Fruit fly (Drosophila melanogaster) whole organism, wandering third instar larva: ENCODE data around the gene Rab19.

Source experiments
- Abd-B ChIP-seq: fragments of >200 bp; optimal IDR thresholded peaks from 2 replicates; lab custom pipeline; 2017; ENCODE audit warnings: missing biosample characterization, missing genetic modification characterization
- CG32264 ChIP-seq: fragments of 200-800 bp; sonication (Bioruptor generic); optimal IDR thresholded peaks from 2 replicates; lab custom pipeline; 2016; ENCODE audit warnings: missing biosample characterization, missing genetic modification characterization
- CrebA ChIP-seq: fragments of 200-800 bp; sonication (Bioruptor generic); optimal IDR thresholded peaks from 2 replicates; lab custom pipeline; 2016; ENCODE audit warnings: missing biosample characterization, mild to moderate bottlenecking, missing genetic modification characterization, borderline replicate concordance
- Dif ChIP-seq: fragments of 200-275, 200-300 bp; sonication (Bioruptor generic); optimal IDR thresholded peaks from 2 replicates; lab custom pipeline; 2018; ENCODE audit warnings: missing biosample characterization, missing genetic modification characterization; ENCODE audit not compliant: partially characterized antibody
- GATAd ChIP-seq: sonication (Bioruptor generic); optimal IDR thresholded peaks from 2 replicates; lab custom pipeline; 2016; ENCODE audit warnings: missing biosample characterization, missing genetic modification characterization
- HLH106 ChIP-seq: fragments of 200-800 bp; optimal IDR thresholded peaks from 3 replicates; lab custom pipeline; 2019; ENCODE audit warnings: missing biosample characterization, mild to moderate bottlenecking, missing genetic modification characterization, moderate library complexity
- Hnf4 ChIP-seq: fragments of 200-800 bp; sonication (Bioruptor generic); optimal IDR thresholded peaks from 2 replicates; lab custom pipeline; 2016; ENCODE audit warnings: missing biosample characterization, mild to moderate bottlenecking, missing genetic modification characterization
- Hr78 ChIP-seq: fragments of >200 bp; optimal IDR thresholded peaks from 2 replicates; lab custom pipeline; 2017; ENCODE audit warnings: missing biosample characterization, missing genetic modification characterization
- Hr83 ChIP-seq: fragments of 200-300 bp; sonication (Bioruptor generic); optimal IDR thresholded peaks from 2 replicates; lab custom pipeline; 2016; ENCODE audit warnings: missing biosample characterization, mild to moderate bottlenecking, missing genetic modification characterization, moderate library complexity; ENCODE audit not compliant: poor library complexity, severe bottlenecking
- Myc ChIP-seq: fragments of >200 bp; optimal IDR thresholded peaks from 2 replicates; lab custom pipeline; 2017
- N ChIP-seq: fragments of >200 bp; optimal IDR thresholded peaks from 2 replicates; lab custom pipeline; 2018; ENCODE audit warnings: missing biosample characterization, missing external identifiers, missing genetic modification characterization
- OdsH ChIP-seq: fragments of 200-800 bp; sonication (Bioruptor generic); optimal IDR thresholded peaks from 2 replicates; lab custom pipeline; 2016; ENCODE audit warnings: missing biosample characterization, mild to moderate bottlenecking, missing genetic modification characterization
- Rel ChIP-seq, 2 experiments: fragments of 200-800 bp; sonication (Bioruptor generic) in 1 of 2; optimal IDR thresholded peaks; 2 replicates in 1 of 2; 3 replicates in 1 of 2; lab custom pipeline; 2016 to 2019; ENCODE audit warnings: mild to moderate bottlenecking in 2 of 2, missing biosample characterization in 2 of 2, missing genetic modification characterization in 2 of 2, moderate library complexity in 1 of 2
- Vsx2 ChIP-seq: fragments of 200-300, 225-300 bp; sonication (Bioruptor generic); optimal IDR thresholded peaks from 2 replicates; lab custom pipeline; 2018; ENCODE audit warnings: missing biosample characterization, missing genetic modification characterization; ENCODE audit not compliant: partially characterized antibody
- br ChIP-seq: fragments of 200-800 bp; sonication (Bioruptor generic); optimal IDR thresholded peaks from 2 replicates; lab custom pipeline; 2016; ENCODE audit warnings: missing biosample characterization, missing genetic modification characterization
- brk ChIP-seq: fragments of 200-800 bp; sonication (Bioruptor generic); optimal IDR thresholded peaks from 2 replicates; lab custom pipeline; 2016; ENCODE audit warnings: missing biosample characterization, mild to moderate bottlenecking, missing genetic modification characterization
- dl ChIP-seq, 2 experiments: fragments of 175-275, 200-275 bp in 1 of 2; fragments of 200-275 bp in 1 of 2; sonication (Bioruptor generic); optimal IDR thresholded peaks; lab custom pipeline; 2018; ENCODE audit warnings: mild to moderate bottlenecking in 2 of 2, missing biosample characterization in 2 of 2, missing genetic modification characterization in 2 of 2, moderate library complexity in 2 of 2; ENCODE audit not compliant: partially characterized antibody in 2 of 2, insufficient read depth in 1 of 2
- dmrt93B ChIP-seq: fragments of 200-800 bp; sonication (Bioruptor generic); optimal IDR thresholded peaks from 2 replicates; lab custom pipeline; 2018; ENCODE audit warnings: missing biosample characterization, mild to moderate bottlenecking, missing genetic modification characterization
- dsf ChIP-seq: sonication (Bioruptor generic); optimal IDR thresholded peaks from 2 replicates; lab custom pipeline; 2016; ENCODE audit warnings: missing biosample characterization, missing genetic modification characterization, borderline replicate concordance
- ey ChIP-seq: fragments of 200-800 bp; sonication (Bioruptor generic); optimal IDR thresholded peaks from 2 replicates; lab custom pipeline; 2016; ENCODE audit warnings: missing biosample characterization, missing genetic modification characterization
- h ChIP-seq: fragments of 200-800 bp; sonication (Bioruptor generic); optimal IDR thresholded peaks from 3 replicates; lab custom pipeline; 2016; ENCODE audit warnings: missing biosample characterization, mild to moderate bottlenecking, missing genetic modification characterization
- jim ChIP-seq: fragments of 175-275, 200-325 bp; sonication (Bioruptor generic); optimal IDR thresholded peaks from 2 replicates; lab custom pipeline; 2016; ENCODE audit warnings: missing biosample characterization, mild to moderate bottlenecking, missing genetic modification characterization
- rgr ChIP-seq: fragments of 200-800 bp; sonication (Bioruptor generic); optimal IDR thresholded peaks from 3 replicates; lab custom pipeline; 2016; ENCODE audit warnings: missing biosample characterization, mild to moderate bottlenecking, missing genetic modification characterization
- sv ChIP-seq: fragments of 200-800 bp; sonication (Bioruptor generic); optimal IDR thresholded peaks from 3 replicates; lab custom pipeline; 2016; ENCODE audit warnings: missing biosample characterization, missing genetic modification characterization
- woc ChIP-seq: sonication (Bioruptor generic); optimal IDR thresholded peaks from 2 replicates; lab custom pipeline; 2016; ENCODE audit warnings: missing biosample characterization, mild to moderate bottlenecking, missing genetic modification characterization

The Rab19 gene

DNA sequence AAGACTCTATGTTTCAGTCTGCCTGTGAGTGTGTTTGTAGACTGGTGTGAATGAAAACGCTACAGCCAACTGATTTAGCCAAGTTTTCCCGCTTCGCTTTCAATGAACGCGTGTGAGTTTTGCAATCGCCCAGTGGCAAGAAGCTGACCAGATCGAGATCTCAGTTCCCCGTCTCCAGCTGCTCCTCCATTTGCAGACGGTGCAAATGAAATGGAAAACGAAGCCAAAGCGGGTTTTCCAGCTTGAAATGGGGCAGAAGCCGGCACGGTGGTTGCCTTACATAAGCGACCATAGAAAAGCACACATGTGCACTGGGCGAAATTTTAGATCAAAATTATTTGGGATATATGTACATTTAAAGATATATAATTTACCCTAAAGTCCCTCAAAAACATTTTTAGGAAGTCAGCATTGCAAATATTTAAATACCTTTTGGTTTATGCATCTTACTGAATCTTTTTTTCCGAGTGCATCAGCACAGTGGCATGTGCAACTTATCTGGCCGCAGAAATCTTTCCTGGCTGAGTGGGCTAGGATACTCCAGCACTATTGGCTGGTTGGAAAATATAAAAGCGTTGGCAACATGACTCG lies 22.2 kb downstream of the Rab19 start, which contains the start of gene CG43059:
Gene CG43059, minus strand, starts transcription at position 51 of the 591 bp plus-strand sequence.
- TF ChIP-seq ey (GFP tag; lab: Kevin White, UChicago) (no peak), Myc (lab: Kevin White, UChicago) (no peak), GATAd (no peak), CrebA (GFP tag; lab: Kevin White, UChicago) (no peak), dsf (GFP tag; lab: Kevin White, UChicago) (no peak), Abd-B (no peak), dl (GFP tag; optimal IDR thresholded peaks at IDR 0.05; lab: Kevin White, UChicago; ENCODE audit: insufficient read depth in 1 of 2, partially characterized antibody in 2 of 2) (no peak), dmrt93B (GFP tag; lab: Kevin White, UChicago) (no peak)

DNA sequence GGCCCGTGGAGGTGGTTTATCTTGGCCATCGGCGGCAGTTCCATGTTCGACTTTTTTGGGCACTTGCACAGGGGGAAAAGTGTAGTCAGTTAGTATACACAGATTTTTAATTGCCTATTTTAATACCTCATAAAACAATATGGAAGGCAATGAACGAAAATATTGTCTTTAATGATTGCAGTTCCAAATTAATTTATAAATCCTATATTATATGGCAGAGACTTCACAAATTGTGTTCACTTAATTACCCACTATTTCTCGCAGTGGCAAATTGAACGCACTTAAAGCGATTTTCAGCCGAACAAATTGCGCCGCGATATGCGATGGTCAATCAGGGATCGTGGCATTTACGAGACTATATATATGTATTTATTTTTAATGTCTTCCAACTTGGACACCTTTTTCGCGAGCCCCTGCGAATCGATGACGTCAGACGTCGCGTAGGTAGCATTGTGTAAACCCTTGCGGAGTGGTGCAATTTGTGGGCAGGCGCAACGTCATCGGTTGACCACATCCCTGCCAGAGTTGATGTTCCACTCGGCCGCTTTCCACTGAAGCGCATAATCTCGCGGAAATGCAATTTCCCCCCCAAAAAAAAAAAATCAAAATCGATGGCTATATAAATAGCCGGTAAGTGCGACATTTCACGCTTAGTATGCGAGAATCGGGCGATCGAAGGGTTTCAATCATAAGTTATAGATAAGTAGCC lies 23.4 kb downstream of the Rab19 start, which contains the start of gene CG13670:
Gene CG13670, plus strand, starts transcription at position 659 of the 709 bp plus-strand sequence.
- TF ChIP-seq OdsH (GFP tag; lab: Kevin White, UChicago), result no peak
- peak; percentile 37 for TF ChIP-seq h (GFP tag; lab: Kevin White, UChicago)
- no peak for TF ChIP-seq CG32264 (GFP tag; lab: Kevin White, UChicago)
- peak; percentile 28 for TF ChIP-seq HLH106
- TF ChIP-seq dmrt93B (GFP tag; lab: Kevin White, UChicago), result peak; percentile 8

DNA sequence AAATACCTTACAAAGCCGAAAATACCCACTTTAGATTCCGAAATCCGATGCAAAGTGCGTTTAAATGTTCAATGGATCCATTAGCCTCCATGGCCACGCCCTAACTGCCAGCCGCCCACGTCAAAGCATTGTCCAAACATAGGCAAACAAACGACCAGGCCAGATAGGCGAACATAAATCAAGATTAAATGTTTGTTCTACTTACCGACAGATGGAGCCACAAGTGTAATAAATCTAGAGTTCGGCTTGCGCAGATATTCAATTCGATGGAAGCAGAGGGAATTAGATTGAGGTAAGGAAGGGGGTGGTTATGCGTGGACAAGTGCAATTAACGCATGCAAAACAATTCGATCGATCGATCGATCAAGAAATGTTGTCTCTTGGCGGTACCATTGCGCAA lies 27.0 kb downstream of the Rab19 start:
- TF ChIP-seq N (GFP tag; lab: Kevin White, UChicago), result no peak
- TF ChIP-seq jim (GFP tag; lab: Kevin White, UChicago), result no peak
- TF ChIP-seq dl (GFP tag; optimal IDR thresholded peaks at IDR 0.05; lab: Kevin White, UChicago; ENCODE audit: insufficient read depth in 1 of 2, partially characterized antibody in 2 of 2), result no peak
- TF ChIP-seq h (GFP tag; lab: Kevin White, UChicago), result no peak

DNA sequence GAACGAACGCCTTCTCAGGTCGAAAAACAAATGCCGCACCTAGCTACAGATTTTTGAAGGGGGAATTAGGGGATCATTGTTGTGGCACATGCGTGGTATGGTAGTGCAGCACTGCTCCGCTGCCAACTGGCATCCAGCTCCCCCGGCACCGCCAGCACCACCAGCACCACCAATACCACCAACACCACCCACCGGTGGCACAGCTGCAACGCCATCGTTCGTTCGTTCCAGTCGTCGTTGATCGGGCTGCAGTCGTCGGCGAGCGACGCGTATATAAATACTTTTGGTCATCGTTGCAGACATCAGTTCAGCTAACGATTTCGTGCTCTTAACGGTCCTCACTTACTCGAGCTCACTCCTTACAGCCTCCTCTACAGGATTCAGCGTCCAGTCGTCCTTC lies 28.7 kb downstream of the Rab19 start, which contains the start of gene CG34461:
Gene CG34461, plus strand, starts transcription at position 301 of the 400 bp plus-strand sequence.
- TF ChIP-seq sv (no peak), jim (GFP tag; lab: Kevin White, UChicago) (no peak), Hr78 (GFP tag; lab: Kevin White, UChicago) (no peak), GATAd (no peak), Hr83 (no peak), dsf (GFP tag; lab: Kevin White, UChicago) (no peak), Vsx2 (GFP tag; lab: Kevin White, UChicago) (no peak), woc (GFP tag; lab: Kevin White, UChicago) (no peak)

DNA sequence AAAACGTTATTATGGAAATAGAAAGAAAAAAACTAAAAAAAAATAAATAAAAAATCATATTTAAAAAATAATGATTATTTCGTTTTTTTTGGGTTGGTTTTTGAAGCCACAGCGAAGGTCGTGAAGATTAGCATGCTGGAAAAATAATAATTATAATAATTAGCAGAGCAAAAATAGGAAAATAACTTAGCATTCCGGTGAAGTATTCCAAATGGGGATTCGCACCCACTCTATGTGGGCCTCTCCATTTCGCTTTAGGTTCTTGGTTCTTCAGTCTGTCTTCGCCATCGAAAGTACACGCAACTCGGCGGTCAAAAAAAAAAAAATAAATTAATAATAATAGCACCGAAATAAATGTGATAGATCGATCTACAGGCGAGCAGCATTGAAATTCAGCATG lies 31.5 kb downstream of the Rab19 start, which contains the start of gene CG34462:
Gene CG34462, plus strand, starts transcription at position 301 of the 400 bp plus-strand sequence.
- TF ChIP-seq dsf (GFP tag; lab: Kevin White, UChicago), result no peak

DNA sequence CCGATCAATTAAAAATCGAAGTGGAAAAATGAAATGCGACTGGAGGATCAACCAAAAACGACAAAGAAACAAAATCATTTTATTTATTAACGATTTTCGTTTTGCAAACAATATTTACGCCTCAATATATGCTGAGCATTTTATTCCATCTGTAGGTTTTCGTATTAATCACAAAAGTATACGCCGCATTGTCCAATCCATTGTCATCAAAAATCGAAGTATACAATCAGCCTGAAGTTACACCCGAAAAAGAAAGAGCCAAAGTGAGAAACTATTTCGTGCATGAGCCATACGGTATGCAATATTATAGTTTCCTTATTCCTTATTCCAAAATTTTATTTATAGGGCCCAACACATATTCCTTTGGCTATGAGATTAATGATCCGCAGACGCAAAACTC lies 32.2 kb downstream of the Rab19 start:
- no peak for TF ChIP-seq rgr (GFP tag; lab: Kevin White, UChicago)
- peak; percentile 96 for TF ChIP-seq Myc (lab: Kevin White, UChicago)
- TF ChIP-seq N (GFP tag; lab: Kevin White, UChicago), result peak; percentile 89
- TF ChIP-seq Hnf4 (GFP tag; lab: Kevin White, UChicago), result no peak
- no peak for TF ChIP-seq br (GFP tag; lab: Kevin White, UChicago)
- TF ChIP-seq brk (GFP tag; lab: Kevin White, UChicago), result no peak
- peak; percentile 79 for TF ChIP-seq Vsx2 (GFP tag; lab: Kevin White, UChicago)
- no peak for TF ChIP-seq Rel (GFP tag; optimal IDR thresholded peaks at IDR 0.05; lab: Kevin White, UChicago)
- no peak for TF ChIP-seq Rel (tag; optimal IDR thresholded peaks at IDR 0.05; lab: Kevin White, UChicago)
- no peak for TF ChIP-seq GATAd
- peak; percentile 54 for TF ChIP-seq Dif (GFP tag; lab: Kevin White, UChicago)
